Worm (Caenorhabditis elegans) whole organism, L4 larva: ENCODE measurements around the gene K01A6.5.

ENCODE experiments used
- F37D6.2 ChIP-seq: sonication (generic microtip); optimal IDR thresholded peaks from 2 replicates; lab custom pipeline; 2016; ENCODE audit warnings: mild to moderate bottlenecking, missing genetic modification characterization, missing compliant biosample characterization
- T20F7.1 ChIP-seq: fragments of 200-800 bp; sonication (Bioruptor generic); optimal IDR thresholded peaks from 2 replicates; lab custom pipeline; 2018; ENCODE audit warnings: mild to moderate bottlenecking, missing genetic modification characterization, missing compliant biosample characterization
- Y5F2A.4 ChIP-seq: fragments of 200-800 bp; sonication (Bioruptor generic); optimal IDR thresholded peaks from 2 replicates; lab custom pipeline; 2018; ENCODE audit warnings: mild to moderate bottlenecking, missing genetic modification characterization, missing compliant biosample characterization
- Y75B8A.6 ChIP-seq: fragments of 200-800 bp; sonication (Bioruptor generic); IDR thresholded peaks from 2 replicates; pipeline ENCODE4 v1.3.6; 2022; ENCODE audit warnings: missing genetic modification reagents, missing genetic modification characterization, missing compliant biosample characterization
- ZK546.5 ChIP-seq, 2 experiments: sonication (generic microtip); optimal IDR thresholded peaks; 2 replicates each; lab custom pipeline; 2017; ENCODE audit warnings: missing biosample characterization in 2 of 2, missing genetic modification characterization in 2 of 2
- aha-1 ChIP-seq: fragments of 150-350 bp; peaks from one replicate; lab custom pipeline; 2014; ENCODE audit warnings: missing biosample characterization, missing genetic modification characterization
- aly-2 ChIP-seq: sonication (generic microtip); optimal IDR thresholded peaks from 2 replicates; lab custom pipeline; 2018; ENCODE audit warnings: missing biosample characterization, missing genetic modification characterization
- ama-1 ChIP-seq: fragments of 150-350 bp; optimal IDR thresholded peaks from 2 replicates; lab custom pipeline; 2014; ENCODE audit warnings: inconsistent platforms, mixed read lengths
- arid-1 ChIP-seq: fragments of 200-800 bp; sonication (Bioruptor generic); conservative IDR thresholded peaks from 2 replicates; pipeline ENCODE4 v1.3.6; 2022; ENCODE audit warnings: missing genetic modification reagents, missing genetic modification characterization, missing compliant biosample characterization
- ceh-32 ChIP-seq: sonication (generic microtip); optimal IDR thresholded peaks from 2 replicates; lab custom pipeline; 2016; ENCODE audit warnings: mild to moderate bottlenecking, missing genetic modification characterization, missing compliant biosample characterization; ENCODE audit not compliant: poor library complexity
- ceh-62 ChIP-seq: sonication (generic microtip); optimal IDR thresholded peaks from 2 replicates; lab custom pipeline; 2017; ENCODE audit warnings: missing biosample characterization, missing genetic modification characterization
- daf-12 ChIP-seq: fragments of 150-350 bp; optimal IDR thresholded peaks from 2 replicates; lab custom pipeline; 2014; ENCODE audit warnings: missing biosample characterization, missing genetic modification reagents, missing genetic modification characterization
- daf-16 ChIP-seq, 3 experiments: sonication (generic microtip); optimal IDR thresholded peaks; 2 replicates each; lab custom pipeline; 2016 to 2017; ENCODE audit warnings: missing genetic modification characterization in 3 of 3, missing genetic modification reagents in 3 of 3, mild to moderate bottlenecking in 2 of 3, missing compliant biosample characterization in 2 of 3, missing biosample characterization in 1 of 3, moderate library complexity in 1 of 3
- duxl-1 ChIP-seq: sonication (generic microtip); optimal IDR thresholded peaks from 2 replicates; lab custom pipeline; 2016; ENCODE audit warnings: mild to moderate bottlenecking, missing genetic modification characterization, moderate library complexity, missing compliant biosample characterization; ENCODE audit not compliant: poor library complexity
- dve-1 ChIP-seq: sonication (generic microtip); optimal IDR thresholded peaks from 2 replicates; lab custom pipeline; 2017; ENCODE audit warnings: antibody characterized with exemption, mild to moderate bottlenecking, missing genetic modification characterization, missing compliant biosample characterization; ENCODE audit not compliant: insufficient read depth
- fos-1 ChIP-seq: fragments of 150-350 bp; optimal IDR thresholded peaks from 2 replicates; lab custom pipeline; 2014; ENCODE audit warnings: missing biosample characterization, missing genetic modification characterization
- gei-8 ChIP-seq: fragments of 200-800 bp; sonication (Bioruptor generic); optimal IDR thresholded peaks from 2 replicates; lab custom pipeline; 2018; ENCODE audit warnings: mild to moderate bottlenecking, missing genetic modification characterization, missing compliant biosample characterization
- hlh-11 ChIP-seq: fragments of 200-800 bp; sonication (Bioruptor generic); optimal IDR thresholded peaks from 2 replicates; lab custom pipeline; 2018; ENCODE audit warnings: mild to moderate bottlenecking, missing genetic modification characterization, missing compliant biosample characterization
- lim-7 ChIP-seq: fragments of 200-800 bp; sonication (Bioruptor generic); IDR thresholded peaks from 2 replicates; pipeline ENCODE4 v1.3.6; 2022; ENCODE audit warnings: missing genetic modification characterization, missing compliant biosample characterization
- lin-13 ChIP-seq: fragments of 150-350 bp; optimal IDR thresholded peaks from 2 replicates; lab custom pipeline; 2014; ENCODE audit warnings: missing biosample characterization, missing genetic modification reagents, missing genetic modification characterization
- mep-1 ChIP-seq: fragments of 150-350 bp; sonication (generic microtip); optimal IDR thresholded peaks from 3 replicates; lab custom pipeline; 2014; ENCODE audit warnings: missing biosample characterization, missing genetic modification characterization
- nhr-10 ChIP-seq: fragments of 150-350 bp; optimal IDR thresholded peaks from 2 replicates; lab custom pipeline; 2014; ENCODE audit warnings: missing biosample characterization, missing genetic modification characterization
- nhr-42 ChIP-seq: fragments of 200-800 bp; sonication (Bioruptor generic); IDR thresholded peaks from 2 replicates; pipeline ENCODE4 v1.3.6; 2022; ENCODE audit warnings: missing genetic modification characterization, missing compliant biosample characterization
- nhr-48 ChIP-seq: sonication (generic microtip); optimal IDR thresholded peaks from 2 replicates; lab custom pipeline; 2016; ENCODE audit warnings: mild to moderate bottlenecking, missing genetic modification characterization, missing compliant biosample characterization
- nhr-6 ChIP-seq: fragments of 150-350 bp; optimal IDR thresholded peaks from 2 replicates; lab custom pipeline; 2014; ENCODE audit warnings: missing biosample characterization, missing genetic modification characterization
- php-3 ChIP-seq: fragments of 200-800 bp; sonication (Bioruptor generic); IDR thresholded peaks from 2 replicates; pipeline ENCODE4 v1.3.6; 2022; ENCODE audit warnings: missing genetic modification reagents, missing genetic modification characterization, missing compliant biosample characterization
- saeg-2 ChIP-seq: fragments of 200-800 bp; sonication (Bioruptor generic); IDR thresholded peaks from 2 replicates; pipeline ENCODE4 v1.3.6; 2022; ENCODE audit warnings: missing genetic modification reagents, missing genetic modification characterization, missing compliant biosample characterization
- sdz-12 ChIP-seq: fragments of 200-800 bp; sonication (Bioruptor generic); optimal IDR thresholded peaks from 2 replicates; lab custom pipeline; 2018; ENCODE audit warnings: mild to moderate bottlenecking, missing genetic modification characterization, missing compliant biosample characterization
- set-16 ChIP-seq: fragments of 200-800 bp; sonication (Bioruptor generic); IDR thresholded peaks from 2 replicates; pipeline ENCODE4 v1.3.6; 2022; ENCODE audit warnings: missing genetic modification reagents, missing genetic modification characterization, missing compliant biosample characterization
- snpc-1.2 ChIP-seq: fragments of 200-800 bp; sonication (Bioruptor generic); IDR thresholded peaks from 2 replicates; pipeline ENCODE4 v1.3.6; 2022; ENCODE audit warnings: missing genetic modification reagents, missing genetic modification characterization, missing compliant biosample characterization
- snpc-4 ChIP-seq: fragments of 150-350 bp; optimal IDR thresholded peaks from 2 replicates; lab custom pipeline; 2014; ENCODE audit warnings: missing biosample characterization, missing genetic modification characterization
- unc-39 ChIP-seq: sonication (generic microtip); optimal IDR thresholded peaks from 2 replicates; lab custom pipeline; 2017; ENCODE audit warnings: missing biosample characterization, missing genetic modification characterization
- unc-62 ChIP-seq, 3 experiments: fragments of 150-350 bp in 1 of 3; sonication (generic microtip); optimal IDR thresholded peaks in 2 of 3; peaks in 1 of 3; 1 replicate in 1 of 3; 2 replicates in 2 of 3; lab custom pipeline; 2014 to 2017; ENCODE audit warnings: missing biosample characterization in 3 of 3, missing genetic modification characterization in 3 of 3, missing genetic modification reagents in 3 of 3, missing genotype in 1 of 3
- vab-7 ChIP-seq: fragments of 200-800 bp; sonication (Bioruptor generic); IDR thresholded peaks from 2 replicates; pipeline ENCODE4 v1.3.6; 2022; ENCODE audit warnings: missing genetic modification reagents, missing genetic modification characterization, missing compliant biosample characterization
- zag-1 ChIP-seq: fragments of 150-350 bp; optimal IDR thresholded peaks from 2 replicates; lab custom pipeline; 2014; ENCODE audit warnings: missing biosample characterization, missing genetic modification characterization
- ztf-7 ChIP-seq: fragments of 150-350 bp; optimal IDR thresholded peaks from 2 replicates; lab custom pipeline; 2014; ENCODE audit warnings: missing biosample characterization, missing genetic modification characterization

The K01A6.5 gene

ce11 chrIV:11703685-11704296 lies 38.7 kb upstream of the K01A6.5 start, which contains the start of the genes T22B3.3 and alg-3:
Gene T22B3.3, minus strand, starts transcription at chrIV:11703785.
Gene alg-3, plus strand, starts transcription at chrIV:11704246.
- TF ChIP-seq ceh-62 (tag; lab: Kevin White, UChicago) (no peak), dve-1 (tag; lab: Kevin White, UChicago) (no peak), saeg-2 (GFP tag; lab: Robert Waterston, UW) (no peak), duxl-1 (tag; lab: Kevin White, UChicago) (no peak), lim-7 (GFP tag; lab: Robert Waterston, UW) (no peak), mep-1 (tag; lab: Kevin White, UChicago) (no peak), nhr-42 (GFP tag; lab: Robert Waterston, UW) (no peak), nhr-10 (tag; lab: Kevin White, UChicago) (no peak), arid-1 (GFP tag; lab: Robert Waterston, UW) (no peak), T20F7.1 (GFP tag; lab: Kevin White, UChicago) (no peak), daf-12 (tag; lab: Kevin White, UChicago) (no peak), ceh-32 (no peak), ztf-7 (no peak), sdz-12 (GFP tag; lab: Kevin White, UChicago) (no peak), Y5F2A.4 (GFP tag; lab: Kevin White, UChicago) (no peak), ama-1 (lab: Kevin White, UChicago) (no peak), F37D6.2 (tag; lab: Kevin White, UChicago) (no peak)
- TF ChIP-seq, all 104 proteins: peak for 0

DNA sequence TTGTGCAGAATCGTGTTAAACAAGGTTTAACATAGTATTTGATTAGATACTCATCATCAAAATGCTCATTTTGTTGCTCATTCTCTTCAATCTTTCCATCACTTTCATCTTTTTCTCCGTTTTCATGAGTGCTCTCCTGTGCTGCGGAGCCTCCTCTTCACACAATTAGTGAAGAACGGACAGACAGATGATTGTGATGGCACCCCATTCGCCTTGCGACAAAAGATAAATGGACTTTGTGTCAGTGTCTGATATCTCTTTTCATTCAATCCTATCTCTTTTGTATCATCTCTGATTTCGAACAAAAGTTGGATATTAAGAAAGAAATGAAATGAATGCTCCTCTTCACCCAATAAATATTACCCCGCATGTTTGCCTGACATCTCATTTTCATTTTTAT lies 32.2 kb upstream of the K01A6.5 start:
- TF ChIP-seq daf-16 (GFP tag; optimal IDR thresholded peaks at IDR 0.05; lab: Kevin White, UChicago) = peak in 1 of 2 experiments; percentile 22
- no peak for TF ChIP-seq daf-16 (tag; optimal IDR thresholded peaks at IDR 0.05; lab: Kevin White, UChicago)
- TF ChIP-seq zag-1 (tag; lab: Kevin White, UChicago) = no peak
- peak in 1 of 2 experiments; percentile 49 for TF ChIP-seq unc-62 (GFP tag; optimal IDR thresholded peaks at IDR 0.05 in 1 of 2; lab: Kevin White, UChicago)
- TF ChIP-seq unc-62 (tag; optimal IDR thresholded peaks at IDR 0.05; lab: Kevin White, UChicago) = no peak
- peak; percentile 9 for TF ChIP-seq hlh-11 (tag; lab: Kevin White, UChicago)

DNA sequence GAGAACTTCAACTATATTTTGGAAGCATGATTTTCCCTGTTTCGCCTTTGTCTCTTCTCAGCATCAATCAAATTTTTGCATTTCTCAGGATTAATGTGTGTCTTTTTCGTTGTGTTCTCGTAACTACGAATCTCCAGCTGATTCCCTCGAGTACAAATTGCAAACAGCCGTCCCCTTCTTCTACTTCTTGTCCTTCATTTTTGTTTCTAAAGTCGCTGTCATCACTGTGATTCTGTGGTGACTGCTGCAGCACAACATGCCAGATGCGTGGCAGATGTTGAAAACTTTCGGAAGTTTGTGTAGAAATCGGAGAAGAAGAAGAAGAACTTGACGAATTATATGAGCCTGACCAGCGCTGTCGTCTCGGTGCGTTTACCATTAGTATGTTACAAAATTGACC lies 29.2 kb upstream of the K01A6.5 start:
- TF ChIP-seq php-3 (GFP tag; lab: Robert Waterston, UW) (no peak), Y75B8A.6 (GFP tag; lab: Robert Waterston, UW) (no peak), aha-1 (tag; lab: Kevin White, UChicago) (no peak), hlh-11 (tag; lab: Kevin White, UChicago) (no peak), nhr-6 (tag; lab: Kevin White, UChicago) (no peak), unc-39 (tag; lab: Kevin White, UChicago) (no peak), fos-1 (tag; lab: Kevin White, UChicago) (no peak), sdz-12 (GFP tag; lab: Kevin White, UChicago) (no peak), aly-2 (tag; lab: Kevin White, UChicago) (no peak), gei-8 (GFP tag; lab: Kevin White, UChicago) (no peak), lin-13 (no peak), ZK546.5 (tag; optimal IDR thresholded peaks at IDR 0.05; lab: Kevin White, UChicago) (no peak), nhr-48 (tag; lab: Kevin White, UChicago) (no peak), set-16 (no peak), mep-1 (tag; lab: Kevin White, UChicago) (no peak), snpc-1.2 (no peak), nhr-42 (GFP tag; lab: Robert Waterston, UW) (no peak), vab-7 (no peak), snpc-4 (tag; lab: Kevin White, UChicago) (no peak)
